Fruit fly (Drosophila melanogaster): ENCODE results near the gene Non2.

The Non2 gene

DNA sequence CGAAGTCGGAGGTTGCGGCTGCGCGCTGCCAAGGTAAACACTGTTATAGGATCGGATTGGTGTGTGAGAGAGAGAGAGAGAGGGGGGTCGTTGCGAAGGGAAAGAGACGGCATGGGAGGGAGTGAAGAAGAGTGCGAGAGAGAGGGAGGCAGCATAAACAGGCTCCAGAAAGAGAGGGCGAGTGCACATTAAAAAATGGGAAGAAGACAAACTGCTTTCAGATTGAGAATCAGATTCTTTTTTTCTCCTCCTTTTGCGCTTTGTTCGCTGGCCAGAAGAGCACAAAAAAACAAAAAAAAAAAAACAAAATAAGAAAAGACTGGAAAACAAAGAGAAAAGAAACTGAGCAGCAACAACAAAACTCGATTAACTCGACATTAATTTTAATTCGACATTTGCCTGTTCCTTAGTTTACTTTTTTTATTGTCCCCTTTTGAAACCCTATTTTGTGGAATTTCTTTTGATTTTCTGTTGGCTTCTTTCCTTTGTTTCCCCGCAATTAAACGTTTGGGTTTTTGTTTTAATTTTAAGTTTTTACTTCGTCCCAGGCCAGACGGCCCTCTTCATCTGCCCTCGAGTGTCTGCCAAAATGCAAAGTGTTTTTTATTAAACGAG is 41.6 kb downstream of the Non2 start (continued):
- no peak for TF ChIP-seq ken (GFP tag; IDR thresholded peaks at IDR 0.05)

DNA sequence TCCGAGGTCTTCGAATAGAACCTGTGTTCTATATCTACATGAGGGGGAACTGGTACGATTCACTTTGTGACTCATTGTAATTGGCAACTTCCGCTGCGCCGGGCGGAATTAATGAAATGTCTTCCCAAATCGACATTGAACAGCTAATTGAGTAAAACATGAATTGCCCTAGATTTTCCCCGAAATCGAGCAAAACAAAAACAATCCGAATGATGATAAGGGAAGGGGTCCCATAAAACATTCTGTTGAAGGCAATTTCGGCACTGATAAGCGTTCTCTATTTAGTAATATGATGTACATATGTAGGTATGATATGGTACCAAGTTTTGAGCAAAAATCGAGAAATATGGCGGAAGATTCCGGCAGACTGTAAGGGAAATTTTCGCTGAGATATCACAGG is 43.0 kb downstream of the Non2 start:
- no peak for TF ChIP-seq CG18262 (tag; optimal IDR thresholded peaks at IDR 0.05)
- TF ChIP-seq sd (tag; optimal IDR thresholded peaks at IDR 0.05): peak; percentile 26
- TF ChIP-seq CG2678 (tag; optimal IDR thresholded peaks at IDR 0.05): peak; percentile 9
- peak; percentile 20 for TF ChIP-seq lab (GFP tag; optimal IDR thresholded peaks at IDR 0.05)
- peak; percentile 14; the same call in 1 of the 2 replicates for TF ChIP-seq Lim3 (GFP tag; IDR thresholded peaks at IDR 0.05)
- TF ChIP-seq CG9609 (GFP tag; optimal IDR thresholded peaks at IDR 0.05): no peak
- no peak for TF ChIP-seq CG13287 (GFP tag; IDR thresholded peaks at IDR 0.05; ENCODE audit: partially characterized antibody)
- no peak for TF ChIP-seq en (GFP tag; optimal IDR thresholded peaks at IDR 0.05)
- TF ChIP-seq Vsx1 (GFP tag; optimal IDR thresholded peaks at IDR 0.05): peak; percentile 10
- TF ChIP-seq ftz-f1 (GFP tag; optimal IDR thresholded peaks at IDR 0.05): peak; percentile 3
- TF ChIP-seq Bgb (GFP tag; IDR thresholded peaks at IDR 0.05; ENCODE audit: partially characterized antibody): no peak
- peak; percentile 65 for TF ChIP-seq CG34376 (GFP tag; optimal IDR thresholded peaks at IDR 0.05)
- TF ChIP-seq otp (GFP tag; IDR thresholded peaks at IDR 0.05): no peak
- TF ChIP-seq exex (tag; optimal IDR thresholded peaks at IDR 0.05): peak; percentile 61
- TF ChIP-seq Med (GFP tag): peak; percentile 25
- no peak for TF ChIP-seq shn (GFP tag; optimal IDR thresholded peaks at IDR 0.05)
- 0 out of 2 replicates have a peak, but pooled peaks have one; percentile 26 for TF ChIP-seq Atf6 (GFP tag; IDR thresholded peaks at IDR 0.05)
- TF ChIP-seq CG2116 (GFP tag; optimal IDR thresholded peaks at IDR 0.05): no peak
- TF ChIP-seq chinmo (GFP tag; IDR thresholded peaks at IDR 0.05; ENCODE audit: partially characterized antibody): peak; percentile 84; the same call in 1 of the 4 replicates
- no peak for TF ChIP-seq CG9437 (GFP tag; optimal IDR thresholded peaks at IDR 0.05)
- TF ChIP-seq CG2712 (tag; optimal IDR thresholded peaks at IDR 0.05): no peak
- TF ChIP-seq CG3847 (GFP tag; IDR thresholded peaks at IDR 0.05): no peak
- TF ChIP-seq mam (GFP tag; optimal IDR thresholded peaks at IDR 0.05): no peak
- TF ChIP-seq sug (tag; optimal IDR thresholded peaks at IDR 0.05): peak; percentile 69
- peak; percentile 39 for TF ChIP-seq mirr (GFP tag; optimal IDR thresholded peaks at IDR 0.05)
- TF ChIP-seq GATAe (GFP tag; conservative IDR thresholded peaks at IDR 0.05): 0 out of 2 replicates have a peak, but pooled peaks have one; percentile 13
- TF ChIP-seq Xrp1 (GFP tag; IDR thresholded peaks at IDR 0.05): no peak
- peak; percentile 23 for TF ChIP-seq CG13894 (tag; optimal IDR thresholded peaks at IDR 0.05)
- TF ChIP-seq caup (GFP tag; optimal IDR thresholded peaks at IDR 0.05; ENCODE audit: severe bottlenecking): peak; percentile 11
- TF ChIP-seq eve (GFP tag; optimal IDR thresholded peaks at IDR 0.05): peak in 1 of 2 experiments; percentile 6
- no peak for TF ChIP-seq HLHmδ (GFP tag; optimal IDR thresholded peaks at IDR 0.05)

DNA sequence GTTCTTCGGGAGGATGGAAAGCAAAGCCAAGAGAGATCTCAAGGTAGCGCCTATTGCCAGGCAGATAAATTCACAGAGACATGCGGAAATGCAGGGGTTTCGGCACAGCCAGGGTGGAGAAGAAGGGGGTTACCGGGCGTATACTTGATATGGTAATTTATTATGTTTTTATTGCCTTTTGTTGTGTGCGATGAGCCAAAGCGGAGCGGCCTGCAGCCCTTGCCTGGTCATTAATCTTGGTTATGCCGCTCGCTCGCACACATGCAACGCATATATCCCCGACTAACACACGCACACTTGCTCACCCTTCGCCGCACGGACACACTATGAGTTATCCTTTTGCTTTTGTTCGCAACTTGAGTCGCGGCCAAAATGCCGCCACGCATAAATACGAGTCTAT is 49.9 kb downstream of the Non2 start:
- TF ChIP-seq luna (GFP tag; optimal IDR thresholded peaks at IDR 0.05) (no peak), vvl (GFP tag; IDR thresholded peaks at IDR 0.05) (peak; percentile 58; the same call in 1 of the 2 replicates), CG7372 (GFP tag; IDR thresholded peaks at IDR 0.05) (peak; percentile 57; the same call in 1 of the 2 replicates), cad (GFP tag; optimal IDR thresholded peaks at IDR 0.05) (peak; percentile 22), chinmo (GFP tag; IDR thresholded peaks at IDR 0.05; ENCODE audit: partially characterized antibody) (0 out of 4 replicates have a peak, but pooled peaks have one; percentile 40), CG3726 (GFP tag; IDR thresholded peaks at IDR 0.05) (no peak), pb (GFP tag; optimal IDR thresholded peaks at IDR 0.05) (no peak), sisA (GFP tag; IDR thresholded peaks at IDR 0.05) (no peak)

Data from whole organism, embryonic.